Worm (Caenorhabditis elegans) whole organism, L1 larva: Measurements from ENCODE around the gene Y62H9A.9.

Experiments used
- C04F5.9 ChIP-seq: sonication (generic microtip); optimal IDR thresholded peaks from 2 replicates; lab custom pipeline; 2016; ENCODE audit warnings: missing genetic modification characterization, missing compliant biosample characterization
- C34B4.2 ChIP-seq: sonication (generic microtip); optimal IDR thresholded peaks from 2 replicates; lab custom pipeline; 2017; ENCODE audit warnings: mild to moderate bottlenecking, missing genetic modification characterization, missing compliant biosample characterization
- F16B12.6 ChIP-seq: fragments of 150-350 bp; optimal IDR thresholded peaks from 2 replicates; lab custom pipeline; 2014; ENCODE audit warnings: missing biosample characterization, missing genetic modification characterization
- aha-1 ChIP-seq: fragments of 150-350 bp; optimal IDR thresholded peaks from 2 replicates; lab custom pipeline; 2014; ENCODE audit warnings: missing biosample characterization, missing genetic modification characterization
- aly-2 ChIP-seq: fragments of 150-350 bp; optimal IDR thresholded peaks from 2 replicates; lab custom pipeline; 2014; ENCODE audit warnings: missing biosample characterization, missing genetic modification characterization
- ama-1 ChIP-seq: fragments of 150-350 bp; optimal IDR thresholded peaks from 2 replicates; lab custom pipeline; 2014
- blmp-1 ChIP-seq: fragments of 150-350 bp; optimal IDR thresholded peaks from 2 replicates; lab custom pipeline; 2014; ENCODE audit warnings: missing biosample characterization, missing genetic modification characterization
- efl-1 ChIP-seq, 4 experiments: fragments of 150-350 bp; optimal IDR thresholded peaks in 3 of 4; peaks in 1 of 4; 1 replicate in 1 of 4; 2 replicates in 3 of 4; lab custom pipeline; 2014; ENCODE audit warnings: missing biosample characterization in 2 of 4, missing genetic modification characterization in 2 of 4, missing genetic modification reagents in 2 of 4
- efl-3 ChIP-seq: fragments of 200-800 bp; sonication (Bioruptor generic); optimal IDR thresholded peaks from 2 replicates; lab custom pipeline; 2018; ENCODE audit warnings: mild to moderate bottlenecking, missing genetic modification characterization, missing compliant biosample characterization
- egl-27 ChIP-seq, 2 experiments: fragments of 150-350 bp in 1 of 2; sonication (generic microtip); optimal IDR thresholded peaks; 3 replicates each; lab custom pipeline; 2017 to 2018; ENCODE audit warnings: missing biosample characterization in 2 of 2, missing genetic modification characterization in 2 of 2, missing genetic modification reagents in 2 of 2
- elt-3 ChIP-seq, 6 experiments: fragments of 150-350 bp in 1 of 6; sonication (generic microtip); optimal IDR thresholded peaks; 2 replicates each; lab custom pipeline; 2017 to 2018; ENCODE audit warnings: missing biosample characterization in 6 of 6, missing genetic modification characterization in 6 of 6, inconsistent platforms in 1 of 6
- grh-1 ChIP-seq: fragments of 200-800 bp; sonication (Bioruptor generic); IDR thresholded peaks from 2 replicates; pipeline ENCODE4 v1.3.6; 2022; ENCODE audit warnings: missing genetic modification reagents, missing genetic modification characterization, missing compliant biosample characterization
- isw-1 ChIP-seq: fragments of 200-800 bp; sonication (Bioruptor generic); IDR thresholded peaks from 2 replicates; pipeline ENCODE4 v1.3.6; 2022; ENCODE audit warnings: missing genetic modification characterization, missing compliant biosample characterization
- lin-13 ChIP-seq: fragments of 150-350 bp; optimal IDR thresholded peaks from 2 replicates; lab custom pipeline; 2014; ENCODE audit warnings: missing biosample characterization, missing genetic modification reagents, missing genetic modification characterization
- lin-15B ChIP-seq: fragments of 150-350 bp; sonication (generic microtip); optimal IDR thresholded peaks from 3 replicates; lab custom pipeline; 2014; ENCODE audit warnings: missing biosample characterization, missing genetic modification characterization
- lin-35 ChIP-seq, 2 experiments: fragments of 150-350 bp; optimal IDR thresholded peaks; 2 replicates each; lab custom pipeline; 2014; ENCODE audit warnings: missing biosample characterization in 2 of 2, missing genetic modification characterization in 2 of 2, missing genetic modification reagents in 2 of 2
- lin-39 ChIP-seq: fragments of 150-350 bp; optimal IDR thresholded peaks from 2 replicates; lab custom pipeline; 2014; ENCODE audit warnings: missing biosample characterization, missing genetic modification reagents, missing genetic modification characterization
- nhr-20 ChIP-seq: sonication (generic microtip); optimal IDR thresholded peaks from 2 replicates; lab custom pipeline; 2016; ENCODE audit warnings: mild to moderate bottlenecking, missing genetic modification characterization, missing compliant biosample characterization
- nhr-237 ChIP-seq: fragments of 150-350 bp; optimal IDR thresholded peaks from 2 replicates; lab custom pipeline; 2014; ENCODE audit warnings: missing biosample characterization, missing genetic modification characterization
- nhr-71 ChIP-seq: sonication (generic microtip); optimal IDR thresholded peaks from 2 replicates; lab custom pipeline; 2016; ENCODE audit warnings: mild to moderate bottlenecking, missing genetic modification characterization, moderate library complexity, missing compliant biosample characterization
- nhr-76 ChIP-seq: sonication (generic microtip); optimal IDR thresholded peaks from 2 replicates; lab custom pipeline; 2017; ENCODE audit warnings: missing biosample characterization, missing genetic modification characterization
- nhr-77 ChIP-seq: fragments of 150-350 bp; optimal IDR thresholded peaks from 2 replicates; lab custom pipeline; 2014; ENCODE audit warnings: missing biosample characterization, missing genetic modification characterization
- nhr-85 ChIP-seq: sonication (generic microtip); peaks from one replicate; lab custom pipeline; 2016; ENCODE audit warnings: missing genetic modification characterization, inconsistent platforms, missing compliant biosample characterization
- pag-3 ChIP-seq: sonication (generic microtip); optimal IDR thresholded peaks from 2 replicates; lab custom pipeline; 2017; ENCODE audit warnings: missing genetic modification characterization, mild to moderate bottlenecking, missing compliant biosample characterization, antibody characterized with exemption, borderline replicate concordance; ENCODE audit not compliant: insufficient read depth
- pax-3 ChIP-seq: fragments of 200-800 bp; sonication (Bioruptor generic); optimal IDR thresholded peaks from 2 replicates; lab custom pipeline; 2018; ENCODE audit warnings: mild to moderate bottlenecking, missing genetic modification characterization, moderate library complexity, missing compliant biosample characterization
- pqm-1 ChIP-seq: sonication (generic microtip); optimal IDR thresholded peaks from 3 replicates; lab custom pipeline; 2017; ENCODE audit warnings: missing biosample characterization, missing genetic modification characterization
- skn-1 ChIP-seq: fragments of 150-350 bp; optimal IDR thresholded peaks from 2 replicates; lab custom pipeline; 2014; ENCODE audit warnings: missing biosample characterization, missing genetic modification characterization
- snpc-4 ChIP-seq: fragments of 150-350 bp; optimal IDR thresholded peaks from 2 replicates; lab custom pipeline; 2014; ENCODE audit warnings: missing biosample characterization, missing genetic modification characterization
- snu-23 ChIP-seq: sonication (generic microtip); optimal IDR thresholded peaks from 2 replicates; lab custom pipeline; 2016; ENCODE audit warnings: missing genetic modification characterization, missing compliant biosample characterization
- sox-4 ChIP-seq: sonication (generic microtip); optimal IDR thresholded peaks from 2 replicates; lab custom pipeline; 2016; ENCODE audit warnings: missing genetic modification characterization, missing compliant biosample characterization
- swsn-7 ChIP-seq: sonication (generic microtip); optimal IDR thresholded peaks from 2 replicates; lab custom pipeline; 2016; ENCODE audit warnings: missing genetic modification characterization, missing compliant biosample characterization
- tbx-2 ChIP-seq: sonication (generic microtip); optimal IDR thresholded peaks from 2 replicates; lab custom pipeline; 2016; ENCODE audit warnings: missing genetic modification characterization, missing compliant biosample characterization
- unc-130 ChIP-seq: fragments of 150-350 bp; optimal IDR thresholded peaks from 2 replicates; lab custom pipeline; 2017; ENCODE audit warnings: missing biosample characterization, missing genetic modification characterization, inconsistent platforms
- unc-62 ChIP-seq: fragments of 150-350 bp; optimal IDR thresholded peaks from 2 replicates; lab custom pipeline; 2014; ENCODE audit warnings: missing biosample characterization, missing genetic modification reagents, missing genetic modification characterization
- unc-86 ChIP-seq: sonication (generic microtip); optimal IDR thresholded peaks from 2 replicates; lab custom pipeline; 2016; ENCODE audit warnings: missing genetic modification characterization, missing compliant biosample characterization

Y62H9A.9 gene

ce11 chrX:11854432-11854831 lies 43.5 kb downstream of the Y62H9A.9 start:
- TF ChIP-seq lin-15B (tag; lab: Kevin White, UChicago) (no peak), nhr-85 (tag; lab: Kevin White, UChicago) (no peak), unc-130 (no peak), tbx-2 (no peak), snpc-4 (tag; lab: Kevin White, UChicago) (no peak), blmp-1 (tag; lab: Kevin White, UChicago) (no peak), C04F5.9 (tag; lab: Kevin White, UChicago) (no peak), pqm-1 (tag; lab: Kevin White, UChicago) (no peak), isw-1 (no peak), aly-2 (tag; lab: Kevin White, UChicago) (no peak), skn-1 (tag; lab: Kevin White, UChicago) (no peak), nhr-237 (tag; lab: Kevin White, UChicago) (no peak), swsn-7 (tag; lab: Kevin White, UChicago) (no peak)

- TF ChIP-seq nhr-76 (tag; lab: Kevin White, UChicago), result no peak
- no peak for TF ChIP-seq pax-3 (tag; lab: Kevin White, UChicago)
- no peak for TF ChIP-seq lin-39 (tag; lab: Kevin White, UChicago)
- TF ChIP-seq lin-13 (GFP tag; lab: Kevin White, UChicago), result no peak
- TF ChIP-seq nhr-77 (tag; lab: Kevin White, UChicago), result no peak
- TF ChIP-seq nhr-237 (tag; lab: Kevin White, UChicago), result no peak
- no peak for TF ChIP-seq C34B4.2 (tag; lab: Kevin White, UChicago)
- no peak for TF ChIP-seq elt-3 (tag; optimal IDR thresholded peaks at IDR 0.05; lab: Kevin White, UChicago)
- TF ChIP-seq unc-62 (GFP tag; lab: Kevin White, UChicago), result no peak
- TF ChIP-seq egl-27 (tag; optimal IDR thresholded peaks at IDR 0.05; lab: Kevin White, UChicago), result no peak
- TF ChIP-seq nhr-20 (tag; lab: Kevin White, UChicago), result no peak
- TF ChIP-seq pag-3 (tag; lab: Kevin White, UChicago), result no peak
- TF ChIP-seq aha-1 (tag; lab: Kevin White, UChicago), result no peak
- TF ChIP-seq blmp-1 (tag; lab: Kevin White, UChicago), result no peak
- no peak for TF ChIP-seq efl-3 (GFP tag; lab: Kevin White, UChicago)
- no peak for TF ChIP-seq unc-86 (tag; lab: Kevin White, UChicago)
- no peak for TF ChIP-seq lin-35 (GFP tag; optimal IDR thresholded peaks at IDR 0.05; lab: Kevin White, UChicago)
- TF ChIP-seq sox-4 (tag; lab: Kevin White, UChicago), result no peak
- no peak for TF ChIP-seq snu-23 (GFP tag; lab: Kevin White, UChicago)
- no peak for TF ChIP-seq nhr-85 (tag; lab: Kevin White, UChicago)
These were observed 45.4 kb downstream of the Y62H9A.9 start, which contains the start of gene xtr-1 for ce11 chrX:11852494-11852893. Gene xtr-1 (plus strand): TSS chrX:11852794.

ce11 chrX:11850572-11850971 lies 47.4 kb downstream of the Y62H9A.9 start, which contains the start of gene F54F7.14:
Gene F54F7.14 (plus strand): TSS chrX:11850872.
- TF ChIP-seq lin-15B (tag; lab: Kevin White, UChicago) (no peak), grh-1 (GFP tag; lab: Robert Waterston, UW) (no peak), ama-1 (lab: Kevin White, UChicago) (no peak), nhr-71 (tag; lab: Kevin White, UChicago) (no peak)

- TF ChIP-seq efl-1 (optimal IDR thresholded peaks at IDR 0.05; lab: Kevin White, UChicago), result no peak
- TF ChIP-seq efl-1 (GFP tag; optimal IDR thresholded peaks at IDR 0.05 in 1 of 2; lab: Kevin White, UChicago), result peak in 1 of 2 experiments; percentile 31
- TF ChIP-seq F16B12.6 (tag; lab: Kevin White, UChicago), result no peak
These were observed 47.9 kb downstream of the Y62H9A.9 start, which contains the start of gene F54F7.3 for ce11 chrX:11850082-11850481. Gene F54F7.3 (minus strand): TSS chrX:11850182.

DNA sequence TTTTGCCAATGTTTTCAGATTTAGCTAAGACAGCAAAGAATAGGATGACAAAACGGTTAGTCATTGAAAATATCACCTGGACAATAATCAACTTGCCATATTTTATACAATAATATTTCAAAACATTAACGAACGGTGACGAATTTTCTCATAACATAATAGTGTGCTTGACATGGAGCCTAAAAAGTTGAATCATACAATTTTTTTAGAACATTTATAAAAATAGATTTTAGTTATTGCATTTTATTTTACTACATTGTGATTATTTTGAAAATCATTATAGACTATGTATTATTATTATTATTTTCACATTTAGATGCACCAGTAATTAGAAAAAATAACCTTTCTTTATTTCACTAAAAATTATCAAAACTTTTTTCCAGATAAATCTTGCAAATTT lies 49.3 kb downstream of the Y62H9A.9 start, which contains the start of gene F54F7.9:
Gene F54F7.9, minus strand, starts transcription at position 101 of the 400 bp plus-strand sequence.
- no peak for TF ChIP-seq nhr-77 (tag; lab: Kevin White, UChicago)
